Fruit fly (Drosophila melanogaster): ENCODE measurements around the gene CG8997.

- TF ChIP-seq psq (optimal IDR thresholded peaks at IDR 0.05) (no peak), EcR (GFP tag; optimal IDR thresholded peaks at IDR 0.05) (no peak), Dll (optimal IDR thresholded peaks at IDR 0.05) (no peak)
These were observed 31.4 kb downstream of the CG8997 start, which contains the start of gene Sos for dm6 chr2L:13813604-13814178.
